Worm (Caenorhabditis elegans): ENCODE results near the gene F57F5.3.

Gene F57F5.3

DNA sequence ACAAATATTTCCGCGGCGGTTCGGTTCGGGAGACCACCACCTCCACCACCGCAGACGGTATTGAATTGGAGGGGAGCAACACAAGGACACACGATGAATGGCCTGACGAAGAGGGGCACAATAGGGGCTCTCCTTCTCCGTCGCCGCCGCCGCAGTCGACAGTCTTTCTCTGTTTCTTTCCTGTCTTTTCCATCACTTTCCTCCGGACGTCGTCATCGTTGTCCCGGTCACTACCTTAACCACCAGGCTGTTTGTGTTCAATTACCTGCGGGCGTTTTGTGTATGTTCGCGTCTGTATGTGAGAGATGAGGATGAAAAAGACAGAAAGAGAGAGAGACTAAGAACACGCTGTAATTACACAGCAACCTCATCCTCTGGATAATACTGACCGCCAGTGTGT lies 33.4 kb upstream of the F57F5.3 start:
- TF ChIP-seq mcd-1 (GFP tag; IDR thresholded peaks at IDR 0.05): 0 out of 2 replicates have a peak, but pooled peaks have one; percentile 23
- peak; percentile 84 for TF ChIP-seq zfh-2 (GFP tag; conservative IDR thresholded peaks at IDR 0.05)
- TF ChIP-seq nfyb-1 (GFP tag; IDR thresholded peaks at IDR 0.05): 0 out of 2 replicates have a peak, but pooled peaks have one; percentile 25
- TF ChIP-seq cebp-2 (GFP tag; IDR thresholded peaks at IDR 0.05): 0 out of 2 replicates have a peak, but pooled peaks have one; percentile 40
- TF ChIP-seq B0261.1 (tag; optimal IDR thresholded peaks at IDR 0.05): no peak

DNA sequence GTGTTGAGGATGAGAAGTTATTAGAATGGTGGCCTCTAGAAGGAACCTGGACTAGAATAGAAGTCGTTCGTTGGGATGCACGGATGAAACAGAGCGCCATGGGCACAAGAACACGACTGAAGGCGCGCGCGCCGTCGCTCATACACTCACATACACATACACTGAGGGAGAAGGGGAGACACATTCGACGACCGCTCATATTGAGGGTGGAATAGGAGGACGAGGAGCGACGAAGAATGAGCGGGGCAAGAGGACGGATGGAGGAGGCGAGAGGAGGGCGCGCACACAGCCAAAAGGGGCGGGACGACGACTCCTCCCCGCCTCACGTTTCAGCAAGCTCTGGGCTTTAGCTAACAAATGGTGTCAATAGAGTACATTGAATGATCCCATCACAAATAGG lies 32.4 kb upstream of the F57F5.3 start:
- TF ChIP-seq chd-7 (tag; optimal IDR thresholded peaks at IDR 0.05) (no peak), ztf-26 (tag; optimal IDR thresholded peaks at IDR 0.05) (no peak), mcd-1 (GFP tag; IDR thresholded peaks at IDR 0.05) (peak; percentile 42), ztf-18 (tag; optimal IDR thresholded peaks at IDR 0.05) (peak; percentile 20), zfh-2 (GFP tag; conservative IDR thresholded peaks at IDR 0.05) (peak; percentile 95), rcor-1 (GFP tag; IDR thresholded peaks at IDR 0.05) (0 out of 2 replicates have a peak, but pooled peaks have one; percentile 25), unc-62 (GFP tag; optimal IDR thresholded peaks at IDR 0.05) (no peak), ama-1 (optimal IDR thresholded peaks at IDR 0.05) (peak; percentile 57), ama-1 (GFP tag; optimal IDR thresholded peaks at IDR 0.05) (no peak), ceh-100 (GFP tag; IDR thresholded peaks at IDR 0.05) (no peak), hlh-12 (tag; optimal IDR thresholded peaks at IDR 0.05) (no peak), cebp-1 (GFP tag; IDR thresholded peaks at IDR 0.05) (no peak), cebp-1 (tag; optimal IDR thresholded peaks at IDR 0.05) (no peak), sptf-2 (GFP tag; optimal IDR thresholded peaks at IDR 0.05) (peak; percentile 60), egrh-3 (GFP tag; IDR thresholded peaks at IDR 0.05) (peak; percentile 63; the same call in 1 of the 2 replicates)

DNA sequence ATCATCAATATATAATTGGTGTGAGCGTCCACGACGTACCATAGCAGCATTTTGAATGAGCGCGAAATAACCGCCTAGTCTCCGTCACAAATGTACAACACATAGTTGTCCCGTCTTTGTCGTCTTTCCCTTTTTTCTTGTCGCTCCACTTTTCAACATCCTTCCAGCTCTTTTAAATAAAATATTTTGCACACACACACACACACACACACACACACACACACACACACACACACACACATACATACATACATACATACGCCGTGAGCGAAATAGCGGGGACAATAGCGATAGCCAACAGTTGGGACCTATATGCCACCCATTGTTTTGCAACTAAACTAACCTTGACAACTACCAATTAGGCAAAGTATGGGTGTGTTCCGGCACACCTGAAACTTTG lies 31.9 kb upstream of the F57F5.3 start:
- no peak for TF ChIP-seq F57A8.1 (GFP tag; optimal IDR thresholded peaks at IDR 0.05)
- TF ChIP-seq bed-1 (GFP tag; IDR thresholded peaks at IDR 0.05): no peak
- no peak for TF ChIP-seq nhr-120 (GFP tag; IDR thresholded peaks at IDR 0.05)
- TF ChIP-seq hsf-1 (GFP tag; IDR thresholded peaks at IDR 0.05): no peak
- no peak for TF ChIP-seq attf-5 (GFP tag; optimal IDR thresholded peaks at IDR 0.05)
- TF ChIP-seq hmg-1.2 (GFP tag; IDR thresholded peaks at IDR 0.05): no peak
- no peak for TF ChIP-seq madf-6 (GFP tag; IDR thresholded peaks at IDR 0.05)

DNA sequence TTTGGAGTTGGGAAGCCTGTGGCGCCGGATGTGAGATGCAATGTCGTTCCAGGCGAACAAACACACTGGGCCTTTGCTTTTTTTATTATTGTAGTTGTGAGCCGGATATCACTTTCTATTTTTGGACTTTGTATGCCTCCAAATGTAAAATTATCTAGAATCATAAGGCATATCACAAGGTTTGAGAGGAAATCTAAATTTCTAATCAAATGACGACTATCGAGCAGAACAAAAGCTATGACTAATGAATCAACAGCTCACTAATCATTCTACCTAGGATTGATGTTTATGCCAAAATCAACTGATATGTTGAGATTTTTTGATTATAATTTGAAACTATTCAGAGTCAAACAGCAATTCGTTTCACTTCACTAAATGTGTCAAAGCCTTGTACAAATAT lies 31.5 kb upstream of the F57F5.3 start:
- no peak for TF ChIP-seq ztf-18 (tag; optimal IDR thresholded peaks at IDR 0.05)

DNA sequence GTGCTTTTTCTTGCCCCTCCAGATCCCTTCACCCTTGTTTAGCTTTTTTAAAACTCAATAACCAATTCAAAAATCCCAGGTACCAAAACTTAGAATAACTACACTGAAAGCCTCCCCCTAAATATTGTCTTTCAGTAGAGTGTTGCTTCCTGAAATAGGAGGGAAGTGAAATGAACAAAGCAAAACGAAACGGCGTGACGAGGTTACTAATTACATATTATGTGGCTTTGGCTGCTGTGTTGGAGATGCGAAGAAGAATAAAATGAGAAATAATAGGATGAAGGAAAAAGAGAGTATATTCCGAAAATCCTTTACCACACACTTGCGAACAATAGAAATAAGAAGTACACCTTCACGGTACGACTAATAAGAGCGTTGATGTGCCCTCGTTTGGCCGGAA lies 29.7 kb upstream of the F57F5.3 start:
- TF ChIP-seq madf-3 (GFP tag; IDR thresholded peaks at IDR 0.05) (peak; percentile 44; the same call in 1 of the 2 replicates), lin-35 (GFP tag; optimal IDR thresholded peaks at IDR 0.05) (no peak)

DNA sequence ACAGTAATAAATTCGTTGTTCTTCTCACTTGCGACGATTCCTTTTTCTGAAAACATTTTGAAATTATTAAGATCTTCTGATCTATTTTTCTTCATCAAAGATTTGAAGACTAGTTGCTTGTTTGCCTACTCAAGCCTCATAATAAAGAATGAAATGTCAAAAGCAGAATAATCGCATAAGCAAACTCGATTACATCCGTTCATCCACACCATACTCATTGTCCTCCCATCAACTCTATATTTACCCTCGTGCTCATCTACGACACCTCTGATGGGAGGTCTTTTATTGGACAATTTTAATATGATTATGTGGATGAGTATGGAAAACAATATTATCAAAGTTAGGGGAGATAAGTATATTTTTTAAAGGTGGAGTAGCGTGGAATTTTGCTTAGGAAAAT lies 27.4 kb upstream of the F57F5.3 start:
- TF ChIP-seq F57A8.1 (GFP tag; optimal IDR thresholded peaks at IDR 0.05) (no peak), atf-7 (tag; optimal IDR thresholded peaks at IDR 0.05) (no peak), F52B5.7 (tag; optimal IDR thresholded peaks at IDR 0.05) (no peak), snpc-4 (GFP tag; optimal IDR thresholded peaks at IDR 0.05) (no peak), snpc-4 (tag; optimal IDR thresholded peaks at IDR 0.05) (no peak)
